Worm (Caenorhabditis elegans): ENCODE results near the gene oac-40.

DNA sequence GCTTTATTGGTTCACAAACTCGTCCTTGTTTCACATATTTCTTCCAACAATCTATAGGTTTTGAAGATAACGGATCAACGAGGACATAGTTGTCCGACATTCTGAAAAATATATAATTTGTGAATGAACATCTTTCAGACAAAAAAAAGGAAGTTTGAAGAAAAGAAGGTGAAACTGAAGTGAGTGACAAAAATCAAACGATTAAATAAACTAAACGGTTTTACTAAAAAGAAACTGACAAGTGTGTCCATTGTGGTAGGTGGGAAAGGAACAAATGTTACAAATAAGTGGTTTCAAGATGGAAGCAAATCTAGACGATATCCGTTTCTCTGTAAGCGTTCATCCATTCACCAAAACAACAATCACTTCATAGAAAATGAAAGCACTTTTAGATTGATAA, 45.8 kb downstream of the oac-40 start, which contains the start of gene C25E10.12:
- TF ChIP-seq egl-27 (tag; optimal IDR thresholded peaks at IDR 0.05) (no peak), pha-4 (tag; optimal IDR thresholded peaks at IDR 0.05) (no peak), mdl-1 (tag; optimal IDR thresholded peaks at IDR 0.05) (no peak), nhr-237 (tag; optimal IDR thresholded peaks at IDR 0.05) (no peak), pqm-1 (tag; optimal IDR thresholded peaks at IDR 0.05) (no peak), sea-2 (GFP tag; optimal IDR thresholded peaks at IDR 0.05) (no peak), snpc-4 (tag; optimal IDR thresholded peaks at IDR 0.05) (no peak), mml-1 (tag; optimal IDR thresholded peaks at IDR 0.05) (no peak)
